Worm (Caenorhabditis elegans) whole organism, L2 larva: ENCODE results near the gene B0302.4.

Source experiments
- C34F6.9 ChIP-seq: fragments of 150-350 bp; optimal IDR thresholded peaks from 2 replicates; lab custom pipeline; 2014; ENCODE audit warnings: missing biosample characterization, missing genetic modification characterization
- F13H6.1 ChIP-seq: sonication (generic microtip); optimal IDR thresholded peaks from 2 replicates; lab custom pipeline; 2016; ENCODE audit warnings: missing genetic modification characterization, missing compliant biosample characterization
- R02D3.7 ChIP-seq: fragments of 150-350 bp; optimal IDR thresholded peaks from 2 replicates; lab custom pipeline; 2014; ENCODE audit warnings: missing biosample characterization, missing genetic modification characterization
- Y55F3AM.14 ChIP-seq: fragments of 200-800 bp; sonication (Bioruptor generic); optimal IDR thresholded peaks from 2 replicates; lab custom pipeline; 2018; ENCODE audit warnings: mild to moderate bottlenecking, missing genetic modification characterization, missing compliant biosample characterization
- ZK546.5 ChIP-seq: sonication (generic microtip); optimal IDR thresholded peaks from 2 replicates; lab custom pipeline; 2017; ENCODE audit warnings: missing biosample characterization, missing genetic modification characterization
- alr-1 ChIP-seq: fragments of 150-350 bp; optimal IDR thresholded peaks from 2 replicates; lab custom pipeline; 2014; ENCODE audit warnings: missing biosample characterization, missing genetic modification characterization
- ama-1 ChIP-seq: fragments of 150-350 bp; optimal IDR thresholded peaks from 2 replicates; lab custom pipeline; 2018; ENCODE audit warnings: inconsistent platforms
- blmp-1 ChIP-seq: sonication (generic microtip); optimal IDR thresholded peaks from 2 replicates; lab custom pipeline; 2017; ENCODE audit warnings: missing genetic modification characterization, mild to moderate bottlenecking, missing compliant biosample characterization, antibody characterized with exemption, moderate library complexity; ENCODE audit not compliant: insufficient read depth
- ceh-82 ChIP-seq: fragments of 150-350 bp; optimal IDR thresholded peaks from 2 replicates; lab custom pipeline; 2014; ENCODE audit warnings: missing biosample characterization, missing genetic modification characterization
- crh-2 ChIP-seq: sonication (generic microtip); optimal IDR thresholded peaks from 2 replicates; lab custom pipeline; 2017; ENCODE audit warnings: missing biosample characterization, missing genetic modification characterization
- dmd-4 ChIP-seq: sonication (generic microtip); optimal IDR thresholded peaks from 2 replicates; lab custom pipeline; 2017; ENCODE audit warnings: missing biosample characterization, missing genetic modification characterization
- egl-27 ChIP-seq: sonication (generic microtip); optimal IDR thresholded peaks from 3 replicates; lab custom pipeline; 2017; ENCODE audit warnings: missing biosample characterization, missing genetic modification reagents, missing genetic modification characterization
- elt-1 ChIP-seq: fragments of 150-350 bp; optimal IDR thresholded peaks from 2 replicates; lab custom pipeline; 2014; ENCODE audit warnings: missing biosample characterization, missing genetic modification characterization
- elt-3 ChIP-seq: sonication (generic microtip); optimal IDR thresholded peaks from 2 replicates; lab custom pipeline; 2017; ENCODE audit warnings: missing biosample characterization, missing genetic modification characterization
- fos-1 ChIP-seq: fragments of 150-350 bp; optimal IDR thresholded peaks from 2 replicates; lab custom pipeline; 2014; ENCODE audit warnings: missing biosample characterization, missing genetic modification characterization
- gmeb-1 ChIP-seq: fragments of 150-350 bp; optimal IDR thresholded peaks from 2 replicates; lab custom pipeline; 2014; ENCODE audit warnings: missing biosample characterization, missing genetic modification characterization
- lin-11 ChIP-seq: fragments of 150-350 bp; sonication (generic microtip); optimal IDR thresholded peaks from 2 replicates; lab custom pipeline; 2014; ENCODE audit warnings: missing biosample characterization, missing genetic modification characterization, inconsistent platforms, mixed read lengths
- lin-13 ChIP-seq: fragments of 150-350 bp; optimal IDR thresholded peaks from 2 replicates; lab custom pipeline; 2014; ENCODE audit warnings: missing biosample characterization, missing genetic modification reagents, missing genetic modification characterization
- lin-39 ChIP-seq: fragments of 150-350 bp; optimal IDR thresholded peaks from 2 replicates; lab custom pipeline; 2014; ENCODE audit warnings: missing biosample characterization, missing genetic modification reagents, missing genetic modification characterization
- lsy-2 ChIP-seq, 2 experiments: fragments of 150-350 bp in 1 of 2; sonication (generic microtip) in 1 of 2; optimal IDR thresholded peaks; 2 replicates each; lab custom pipeline; 2014 to 2017; ENCODE audit warnings: missing biosample characterization in 2 of 2, missing genetic modification characterization in 2 of 2
- mab-5 ChIP-seq: fragments of 150-350 bp; optimal IDR thresholded peaks from 2 replicates; lab custom pipeline; 2014; ENCODE audit warnings: missing biosample characterization, missing genetic modification characterization
- mbf-1 ChIP-seq: sonication (generic microtip); optimal IDR thresholded peaks from 2 replicates; lab custom pipeline; 2017; ENCODE audit warnings: missing biosample characterization, missing genetic modification characterization
- mdl-1 ChIP-seq, 2 experiments: fragments of 150-350 bp in 1 of 2; sonication (generic microtip) in 1 of 2; optimal IDR thresholded peaks; 2 replicates each; lab custom pipeline; 2017; ENCODE audit warnings: missing biosample characterization in 2 of 2, missing genetic modification characterization in 2 of 2
- nhr-10 ChIP-seq: sonication (generic microtip); optimal IDR thresholded peaks from 2 replicates; lab custom pipeline; 2017; ENCODE audit warnings: missing biosample characterization, missing genetic modification characterization
- nhr-12 ChIP-seq: fragments of 150-350 bp; optimal IDR thresholded peaks from 2 replicates; lab custom pipeline; 2014; ENCODE audit warnings: missing biosample characterization, missing genetic modification characterization
- nhr-129 ChIP-seq: fragments of 150-350 bp; optimal IDR thresholded peaks from 2 replicates; lab custom pipeline; 2014; ENCODE audit warnings: missing biosample characterization, missing genetic modification characterization
- nhr-21 ChIP-seq: fragments of 150-350 bp; optimal IDR thresholded peaks from 2 replicates; lab custom pipeline; 2014; ENCODE audit warnings: missing biosample characterization, missing genetic modification characterization
- nhr-23 ChIP-seq: fragments of 150-350 bp; optimal IDR thresholded peaks from 2 replicates; lab custom pipeline; 2014; ENCODE audit warnings: missing biosample characterization, missing genetic modification reagents, missing genetic modification characterization
- nhr-237 ChIP-seq: fragments of 150-350 bp; optimal IDR thresholded peaks from 2 replicates; lab custom pipeline; 2014; ENCODE audit warnings: missing biosample characterization, missing genetic modification characterization
- nhr-25 ChIP-seq: fragments of 150-350 bp; sonication (generic microtip); optimal IDR thresholded peaks from 3 replicates; lab custom pipeline; 2014; ENCODE audit warnings: missing biosample characterization, missing genetic modification characterization
- nhr-6 ChIP-seq: fragments of 150-350 bp; optimal IDR thresholded peaks from 2 replicates; lab custom pipeline; 2014; ENCODE audit warnings: missing biosample characterization, missing genetic modification characterization
- sem-4 ChIP-seq: fragments of 150-350 bp; optimal IDR thresholded peaks from 2 replicates; lab custom pipeline; 2014; ENCODE audit warnings: missing biosample characterization, missing genetic modification reagents, missing genetic modification characterization
- sma-3 ChIP-seq: sonication (generic microtip); optimal IDR thresholded peaks from 2 replicates; lab custom pipeline; 2016; ENCODE audit warnings: missing genetic modification reagents, missing genetic modification characterization, missing compliant biosample characterization
- sma-9 ChIP-seq, 2 experiments: fragments of 150-350 bp in 1 of 2; sonication (generic microtip) in 1 of 2; optimal IDR thresholded peaks; 2 replicates each; lab custom pipeline; 2014 to 2016; ENCODE audit warnings: missing genetic modification characterization in 2 of 2, mild to moderate bottlenecking in 1 of 2, missing biosample characterization in 1 of 2, missing compliant biosample characterization in 1 of 2, missing genetic modification reagents in 1 of 2, moderate library complexity in 1 of 2
- snpc-4 ChIP-seq: fragments of 150-350 bp; optimal IDR thresholded peaks from 2 replicates; lab custom pipeline; 2014; ENCODE audit warnings: missing biosample characterization, missing genetic modification characterization
- unc-39 ChIP-seq: fragments of 150-350 bp; optimal IDR thresholded peaks from 2 replicates; lab custom pipeline; 2014; ENCODE audit warnings: missing biosample characterization, missing genetic modification characterization
- unc-55 ChIP-seq: fragments of 150-350 bp; sonication (generic microtip); optimal IDR thresholded peaks from 3 replicates; lab custom pipeline; 2014; ENCODE audit warnings: missing biosample characterization, missing genetic modification reagents, missing genetic modification characterization
- zag-1 ChIP-seq: fragments of 150-350 bp; optimal IDR thresholded peaks from 2 replicates; lab custom pipeline; 2014; ENCODE audit warnings: missing biosample characterization, missing genetic modification characterization
- ztf-1 ChIP-seq: fragments of 200-800 bp; sonication (Bioruptor generic); conservative IDR thresholded peaks from 2 replicates; pipeline ENCODE4 v1.3.6; 2022; ENCODE audit warnings: missing genetic modification characterization, missing compliant biosample characterization
- ztf-11 ChIP-seq: sonication (generic microtip); optimal IDR thresholded peaks from 2 replicates; lab custom pipeline; 2017; ENCODE audit warnings: missing biosample characterization, missing genetic modification characterization
- ztf-4 ChIP-seq: fragments of 150-350 bp; optimal IDR thresholded peaks from 2 replicates; lab custom pipeline; 2014; ENCODE audit warnings: missing biosample characterization, missing genetic modification characterization

Gene B0302.4

ce11 chrX:17157089-17157488, 19.5 kb downstream of the B0302.4 start:
- no peak for TF ChIP-seq R02D3.7 (tag; lab: Kevin White, UChicago)
- TF ChIP-seq ZK546.5 (tag; lab: Kevin White, UChicago) = no peak
- TF ChIP-seq mbf-1 = no peak
- no peak for TF ChIP-seq ztf-4 (tag; lab: Kevin White, UChicago)
- TF ChIP-seq unc-55 (GFP tag; lab: Kevin White, UChicago) = no peak
- no peak for TF ChIP-seq mdl-1 (tag; optimal IDR thresholded peaks at IDR 0.05; lab: Kevin White, UChicago)
- TF ChIP-seq nhr-10 (tag; lab: Kevin White, UChicago) = no peak
- TF ChIP-seq nhr-25 = no peak
- TF ChIP-seq dmd-4 = no peak
- no peak for TF ChIP-seq nhr-129 (tag; lab: Kevin White, UChicago)
- TF ChIP-seq lin-11 (tag; lab: Kevin White, UChicago) = no peak
- no peak for TF ChIP-seq ztf-1 (GFP tag; lab: Robert Waterston, UW)
- no peak for TF ChIP-seq fos-1 (tag; lab: Kevin White, UChicago)
- no peak for TF ChIP-seq alr-1 (tag; lab: Kevin White, UChicago)

DNA sequence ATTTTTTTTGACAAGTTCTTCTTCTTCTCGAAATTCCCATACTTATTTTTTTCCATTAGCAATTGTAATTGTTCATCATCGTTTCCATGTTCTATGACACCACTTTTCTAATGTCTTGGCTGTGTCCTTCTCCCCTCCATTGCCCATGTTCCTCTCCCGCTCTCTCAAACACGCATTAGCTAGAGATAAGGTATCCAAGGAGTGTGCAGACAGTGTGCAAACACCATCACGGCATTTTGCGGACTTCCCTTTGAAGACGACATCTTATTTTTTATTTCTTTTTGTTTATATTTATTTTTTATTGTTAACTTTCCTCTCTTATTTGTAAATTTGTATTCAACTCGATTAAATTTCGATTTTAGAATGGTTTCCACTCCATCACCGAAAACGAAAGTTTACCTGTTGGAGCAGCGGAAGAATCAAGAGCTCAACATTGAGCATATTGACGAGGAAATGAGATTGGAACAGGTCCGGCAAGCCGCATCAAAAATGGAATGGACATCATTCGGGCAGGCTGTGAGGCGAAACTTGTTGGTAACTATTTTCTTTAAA, 25.3 kb downstream of the B0302.4 start, which contains the start of gene mdt-1.2:
Gene mdt-1.2, plus strand, starts transcription at position 363 of the 552 bp plus-strand sequence.
- TF ChIP-seq zag-1 (peak; percentile 50), C34F6.9 (tag; lab: Kevin White, UChicago) (peak; percentile 83), unc-55 (GFP tag; lab: Kevin White, UChicago) (peak; percentile 83), nhr-237 (tag; lab: Kevin White, UChicago) (no peak), lin-11 (tag; lab: Kevin White, UChicago) (peak; percentile 59), F13H6.1 (tag; lab: Kevin White, UChicago) (peak; percentile 74), ztf-4 (tag; lab: Kevin White, UChicago) (peak; percentile 37), sem-4 (tag; lab: Kevin White, UChicago) (peak; percentile 47), dmd-4 (no peak), snpc-4 (tag; lab: Kevin White, UChicago) (peak; percentile 1), ztf-11 (tag; lab: Kevin White, UChicago) (no peak), ZK546.5 (tag; lab: Kevin White, UChicago) (no peak), lin-39 (tag; lab: Kevin White, UChicago) (no peak), sma-9 (GFP tag; optimal IDR thresholded peaks at IDR 0.05; lab: Kevin White, UChicago) (peak; percentile 73), sma-9 (tag; optimal IDR thresholded peaks at IDR 0.05; lab: Kevin White, UChicago) (no peak), nhr-10 (tag; lab: Kevin White, UChicago) (no peak), R02D3.7 (tag; lab: Kevin White, UChicago) (no peak), ceh-82 (no peak), lin-13 (GFP tag; lab: Kevin White, UChicago) (no peak), unc-39 (no peak), Y55F3AM.14 (GFP tag; lab: Kevin White, UChicago) (no peak), nhr-129 (tag; lab: Kevin White, UChicago) (peak; percentile 81), nhr-6 (tag; lab: Kevin White, UChicago) (peak; percentile 59), nhr-21 (tag; lab: Kevin White, UChicago) (peak; percentile 67), crh-2 (tag; lab: Kevin White, UChicago) (peak; percentile 81), mab-5 (tag; lab: Kevin White, UChicago) (peak; percentile 11), nhr-25 (no peak), nhr-23 (tag; lab: Kevin White, UChicago) (no peak), ama-1 (lab: Kevin White, UChicago) (no peak), egl-27 (tag; lab: Kevin White, UChicago) (peak; percentile 85), lsy-2 (tag; optimal IDR thresholded peaks at IDR 0.05; lab: Kevin White, UChicago) (peak; percentile 49 to 81), fos-1 (tag; lab: Kevin White, UChicago) (peak; percentile 73), blmp-1 (tag; lab: Kevin White, UChicago) (peak; percentile 34)

DNA sequence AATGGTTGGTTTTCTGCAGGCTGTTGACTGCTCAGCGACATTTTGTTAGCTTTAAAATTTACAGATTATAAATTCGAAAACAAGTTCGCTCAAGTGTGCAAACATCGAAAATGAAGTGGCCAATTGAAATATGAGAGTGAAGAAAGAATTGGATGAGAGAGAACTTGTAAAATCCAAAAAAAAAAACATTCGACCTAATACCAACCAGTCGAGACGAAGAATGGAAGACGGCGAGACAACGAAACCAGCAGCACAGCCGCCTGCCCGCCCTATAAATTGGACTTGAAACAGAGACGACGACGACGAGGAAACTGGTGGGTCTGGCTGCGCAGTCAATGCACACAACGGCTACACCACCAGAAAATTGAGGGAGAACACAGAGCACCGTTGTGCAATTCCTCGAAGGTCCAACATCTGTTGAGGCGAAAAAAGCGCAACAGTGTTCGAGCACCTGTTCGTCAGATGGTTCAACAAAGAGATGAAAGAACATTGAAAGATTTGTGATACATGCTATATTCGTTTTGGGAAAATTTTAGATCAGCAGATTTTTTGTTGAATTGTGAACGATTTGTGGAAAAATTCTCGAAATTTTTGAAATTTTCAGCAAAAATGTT, 26.6 kb downstream of the B0302.4 start, which contains the start of gene T23C6.4:
Gene T23C6.4, minus strand, starts transcription at position 51 of the 614 bp plus-strand sequence.
- no peak for TF ChIP-seq lin-39 (tag; lab: Kevin White, UChicago)
- no peak for TF ChIP-seq ztf-11 (tag; lab: Kevin White, UChicago)
- TF ChIP-seq elt-3 (tag; lab: Kevin White, UChicago) = no peak
- TF ChIP-seq ceh-82 = no peak
- TF ChIP-seq gmeb-1 (tag; lab: Kevin White, UChicago) = no peak
- TF ChIP-seq ama-1 (lab: Kevin White, UChicago) = no peak
- TF ChIP-seq nhr-25 = no peak
- no peak for TF ChIP-seq nhr-12 (tag; lab: Kevin White, UChicago)
- TF ChIP-seq R02D3.7 (tag; lab: Kevin White, UChicago) = no peak
- TF ChIP-seq ztf-4 (tag; lab: Kevin White, UChicago) = no peak
- TF ChIP-seq nhr-23 (tag; lab: Kevin White, UChicago) = no peak
- no peak for TF ChIP-seq sma-3 (GFP tag; lab: Kevin White, UChicago)
- no peak for TF ChIP-seq nhr-129 (tag; lab: Kevin White, UChicago)
- no peak for TF ChIP-seq lin-13 (GFP tag; lab: Kevin White, UChicago)
- no peak for TF ChIP-seq elt-1
- no peak for TF ChIP-seq egl-27 (tag; lab: Kevin White, UChicago)
- no peak for TF ChIP-seq sma-9 (GFP tag; optimal IDR thresholded peaks at IDR 0.05; lab: Kevin White, UChicago)
- no peak for TF ChIP-seq sma-9 (tag; optimal IDR thresholded peaks at IDR 0.05; lab: Kevin White, UChicago)
- no peak for TF ChIP-seq lsy-2 (tag; optimal IDR thresholded peaks at IDR 0.05; lab: Kevin White, UChicago)
